Fruit fly (Drosophila melanogaster) S2 (cell line): ENCODE measurements around the gene RpLP1.

Experiments used
- CG8478 ChIP-seq: fragments of >200 bp; optimal IDR thresholded peaks from 2 replicates; lab custom pipeline; 2018
- CTCF ChIP-seq, 2 experiments: fragments of >200 bp; optimal IDR thresholded peaks; 2 replicates each; lab custom pipeline; 2018

Gene RpLP1

DNA sequence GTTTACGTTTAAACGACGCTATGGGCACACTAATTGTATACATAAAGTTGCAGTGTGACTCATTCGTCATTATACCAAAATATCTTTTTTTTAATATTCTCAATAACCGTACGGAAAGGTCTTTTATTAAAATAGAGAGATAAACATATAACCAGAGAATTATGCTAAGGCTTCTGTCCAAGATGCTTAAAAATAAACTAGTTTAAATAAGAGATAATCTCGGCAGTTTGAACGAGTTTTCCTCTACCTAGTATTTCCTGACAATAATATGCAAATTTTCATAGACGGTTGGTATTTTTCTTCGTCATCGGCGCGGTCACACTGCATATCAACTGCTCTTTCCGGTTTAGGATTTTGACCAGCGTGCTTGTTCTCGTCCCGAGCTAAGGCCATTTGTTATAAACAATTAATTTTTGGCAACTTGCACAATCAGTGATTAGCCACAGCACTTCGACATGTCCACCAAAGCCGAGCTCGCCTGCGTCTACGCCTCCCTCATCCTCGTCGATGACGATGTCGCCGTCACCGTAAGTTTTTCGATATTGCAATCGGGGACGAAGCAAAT lies at the start of gene RpLP1, which contains the start of gene CG13690:
TSS of gene RpLP1 (plus strand) at position 333 of the 565 bp plus-strand sequence.
TSS of gene CG13690 (minus strand) at position 33 of the 565 bp plus-strand sequence.
- TF ChIP-seq CTCF (optimal IDR thresholded peaks at IDR 0.05; lab: Kevin White, UChicago) (peak in 1 of 2 experiments; percentile 9), CG8478 (lab: Kevin White, UChicago) (no peak)

DNA sequence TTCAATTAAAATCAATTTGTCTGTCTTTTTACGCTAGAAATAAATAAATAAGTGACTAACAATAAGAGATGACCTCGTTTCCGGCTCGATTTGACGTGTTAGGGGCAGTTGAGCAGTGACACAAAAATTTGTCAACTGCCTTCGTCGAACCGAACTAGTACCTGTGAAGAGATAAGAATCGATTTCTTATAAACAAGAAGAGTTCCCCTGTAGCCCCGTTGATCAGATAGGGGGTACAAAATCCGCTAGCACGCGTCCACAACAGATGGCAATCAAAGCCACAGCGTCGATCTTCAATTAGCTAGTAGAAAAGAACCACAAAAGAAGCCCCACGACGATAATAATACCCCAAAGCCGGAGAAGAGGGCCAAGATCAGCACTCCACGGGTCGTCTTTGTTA lies 48.0 kb upstream of the RpLP1 start:
- no peak for TF ChIP-seq CG8478 (lab: Kevin White, UChicago)
- no peak for TF ChIP-seq CTCF (optimal IDR thresholded peaks at IDR 0.05; lab: Kevin White, UChicago)

DNA sequence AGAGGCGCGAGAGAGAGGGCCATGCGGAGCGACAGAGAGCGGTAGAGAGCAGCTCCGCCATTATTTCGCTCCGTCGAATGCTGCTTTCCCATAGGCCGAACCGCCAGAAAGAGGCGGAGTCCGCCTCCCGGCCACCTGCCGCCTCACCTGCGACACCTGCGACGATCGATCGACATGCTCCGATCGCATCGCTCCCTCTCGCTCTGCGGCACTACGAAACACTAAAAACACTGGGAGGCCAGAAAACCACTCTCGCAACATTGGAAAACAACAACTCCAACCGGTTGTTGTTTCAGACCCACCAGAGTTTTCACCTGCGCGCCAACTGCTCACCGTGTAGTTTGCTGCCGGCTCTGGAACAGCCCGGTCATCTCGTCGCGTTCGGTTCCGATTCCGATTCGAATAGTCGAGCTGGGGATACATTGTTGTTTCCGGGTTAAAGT lies 42.0 kb upstream of the RpLP1 start, which contains the start of gene al:
TSS of gene al (plus strand) at position 333 of the 443 bp plus-strand sequence.
- no peak for TF ChIP-seq CTCF (optimal IDR thresholded peaks at IDR 0.05; lab: Kevin White, UChicago)
- TF ChIP-seq CG8478 (lab: Kevin White, UChicago), result no peak

DNA sequence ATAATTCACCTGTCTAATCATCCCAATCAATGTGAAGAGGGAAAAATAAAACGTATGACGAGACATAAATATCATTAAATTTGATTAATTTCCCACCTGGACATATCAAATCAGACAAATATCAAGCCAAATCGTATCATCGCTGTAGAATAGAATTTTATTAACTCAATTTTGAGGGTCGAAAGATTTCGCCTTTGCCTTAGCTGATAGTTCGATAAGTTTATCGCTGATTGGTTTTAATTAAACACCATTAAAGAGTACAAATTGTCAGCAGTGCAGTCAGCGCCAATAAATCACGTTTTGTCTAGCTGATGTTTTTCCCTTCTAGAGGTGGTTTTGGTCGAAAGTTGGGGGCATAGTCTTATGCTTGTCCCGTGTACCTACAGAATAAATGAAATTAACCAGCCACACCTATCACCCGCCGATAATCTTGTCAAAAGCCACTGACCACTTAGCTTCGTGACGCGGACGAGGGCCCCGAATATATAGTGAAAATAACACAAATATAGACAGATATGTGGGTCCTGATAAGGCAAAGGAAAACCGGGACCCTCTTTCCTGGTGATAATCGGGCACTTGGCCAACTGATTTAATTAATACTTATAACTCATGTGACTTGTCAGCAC lies 40.8 kb upstream of the RpLP1 start:
- no peak for TF ChIP-seq CG8478 (lab: Kevin White, UChicago)
- no peak for TF ChIP-seq CTCF (optimal IDR thresholded peaks at IDR 0.05; lab: Kevin White, UChicago)

DNA sequence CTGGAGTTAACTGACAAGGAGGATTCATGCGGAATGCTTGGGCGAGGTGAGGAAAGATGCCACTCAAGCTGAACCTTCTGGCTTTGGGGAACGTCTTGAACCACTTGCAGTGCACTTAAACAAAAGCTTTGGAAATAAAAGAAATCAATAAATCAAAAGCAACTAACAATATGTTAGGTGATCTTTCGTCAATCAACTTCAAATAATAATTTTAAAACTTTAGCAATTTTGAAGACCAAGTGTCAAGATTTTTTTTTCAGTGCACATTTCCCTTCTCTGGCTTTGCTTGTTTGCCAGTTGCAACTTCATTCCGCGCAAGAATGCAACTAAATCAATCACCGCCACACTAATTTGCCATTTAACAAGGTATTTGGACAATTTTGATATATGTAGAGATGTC lies 36.9 kb upstream of the RpLP1 start:
- TF ChIP-seq CG8478 (lab: Kevin White, UChicago) (no peak), CTCF (optimal IDR thresholded peaks at IDR 0.05; lab: Kevin White, UChicago) (no peak)

dm6 chr2L:390509-390908 lies 29.2 kb upstream of the RpLP1 start:
- TF ChIP-seq CTCF (optimal IDR thresholded peaks at IDR 0.05; lab: Kevin White, UChicago) (no peak), CG8478 (lab: Kevin White, UChicago) (no peak)

DNA sequence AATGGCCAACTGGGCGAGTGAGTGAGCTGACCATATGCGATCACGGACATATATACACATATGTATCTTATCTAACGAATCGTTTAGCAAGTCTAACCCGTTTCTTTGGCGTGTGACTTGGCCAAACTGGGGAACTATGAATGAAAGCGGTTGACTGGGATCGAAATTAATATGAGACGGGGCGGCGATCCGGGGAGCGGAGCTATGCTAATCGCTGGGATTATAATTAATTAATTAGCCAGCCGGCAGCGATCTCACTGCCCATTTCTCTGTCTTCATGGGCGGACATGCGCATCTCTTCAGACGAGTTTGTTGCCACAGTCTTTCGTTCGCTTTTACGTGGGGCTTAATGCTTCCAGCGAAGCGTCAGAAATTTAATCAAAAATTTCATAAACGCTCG lies 27.2 kb upstream of the RpLP1 start:
- TF ChIP-seq CTCF (optimal IDR thresholded peaks at IDR 0.05; lab: Kevin White, UChicago) (no peak), CG8478 (lab: Kevin White, UChicago) (no peak)

- TF ChIP-seq CTCF (optimal IDR thresholded peaks at IDR 0.05; lab: Kevin White, UChicago) (peak; percentile 83 to 86), CG8478 (lab: Kevin White, UChicago) (no peak)
These were observed 24.2 kb upstream of the RpLP1 start for dm6 chr2L:395366-396117.

dm6 chr2L:402098-402497 lies 17.7 kb upstream of the RpLP1 start, which contains the start of gene CG4213:
Gene CG4213, minus strand, starts transcription at chr2L:402198.
- TF ChIP-seq CTCF (optimal IDR thresholded peaks at IDR 0.05; lab: Kevin White, UChicago), result no peak
- TF ChIP-seq CG8478 (lab: Kevin White, UChicago), result no peak

DNA sequence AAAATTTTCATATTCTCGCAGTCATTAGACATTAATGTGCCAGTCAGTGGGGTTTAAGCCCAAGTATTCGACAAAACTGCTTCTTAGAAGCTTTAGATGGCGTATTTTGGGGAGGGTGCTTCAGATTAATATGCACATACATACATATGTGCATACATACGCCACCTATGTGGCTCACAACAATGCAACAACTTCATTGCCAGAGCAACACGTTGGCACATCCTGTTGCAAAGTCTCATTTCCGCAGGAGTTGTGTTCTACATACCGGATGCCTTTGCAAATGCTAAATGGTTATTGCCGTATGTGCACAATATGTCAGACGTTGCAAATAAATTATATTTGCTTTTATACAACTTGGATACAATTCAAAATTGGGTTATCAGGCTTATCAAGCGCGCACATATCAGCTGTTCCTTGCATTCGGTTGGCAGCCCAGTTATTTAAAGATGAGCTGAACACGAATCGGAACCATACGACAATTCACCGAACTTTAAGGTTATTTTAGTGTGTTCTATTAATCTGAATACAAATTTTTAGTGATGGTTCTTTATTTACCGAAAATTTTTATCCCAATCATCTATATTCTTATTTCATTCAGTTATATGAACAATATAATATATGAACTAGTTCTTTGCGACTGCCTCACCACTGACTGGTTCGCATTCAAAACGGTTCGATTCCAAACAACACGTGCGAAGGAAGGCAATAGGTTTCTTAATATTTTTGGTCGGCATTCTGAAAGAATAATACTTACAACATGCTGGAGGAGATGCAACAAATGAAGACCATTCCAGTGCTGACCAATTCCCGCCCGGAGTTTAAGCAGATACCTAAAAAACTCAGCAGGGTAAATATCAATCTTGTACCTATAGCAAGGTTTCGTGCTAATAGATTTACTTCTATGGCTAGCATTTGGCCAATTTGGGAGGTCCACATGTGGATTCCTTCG lies 15.9 kb upstream of the RpLP1 start, which contains the start of gene Polr1B:
TSS of gene Polr1B (plus strand) at position 659 of the 949 bp plus-strand sequence.
- peak; percentile 77 to 85 for TF ChIP-seq CTCF (optimal IDR thresholded peaks at IDR 0.05; lab: Kevin White, UChicago)
- no peak for TF ChIP-seq CG8478 (lab: Kevin White, UChicago)

- TF ChIP-seq CG8478 (lab: Kevin White, UChicago) (no peak), CTCF (optimal IDR thresholded peaks at IDR 0.05; lab: Kevin White, UChicago) (no peak)
These were observed 6.8 kb upstream of the RpLP1 start for dm6 chr2L:412931-413330.

DNA sequence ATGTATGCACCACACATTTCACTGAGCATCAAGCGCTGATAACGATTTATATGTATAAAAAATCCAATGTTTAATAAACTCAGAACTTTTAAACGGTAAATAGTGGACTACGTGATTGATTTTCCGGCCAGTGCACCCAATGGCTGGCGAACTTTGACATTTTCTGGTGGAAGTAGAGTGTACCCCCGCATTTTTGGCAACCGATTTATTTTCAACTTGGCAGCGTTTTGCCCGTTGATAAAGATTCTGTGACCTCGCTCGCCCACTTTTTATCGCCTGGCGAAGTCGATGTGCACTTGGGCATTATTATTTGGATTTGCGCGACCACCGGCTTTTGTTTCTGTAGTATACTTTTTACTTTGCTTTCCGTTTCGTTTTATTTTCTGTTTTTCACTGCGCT lies 5.9 kb upstream of the RpLP1 start:
- no peak for TF ChIP-seq CTCF (optimal IDR thresholded peaks at IDR 0.05; lab: Kevin White, UChicago)
- TF ChIP-seq CG8478 (lab: Kevin White, UChicago), result no peak

- TF ChIP-seq CTCF (optimal IDR thresholded peaks at IDR 0.05; lab: Kevin White, UChicago), result peak; percentile 89
- TF ChIP-seq CG8478 (lab: Kevin White, UChicago), result no peak
These were observed 5.0 kb upstream of the RpLP1 start, which contains the start of the genes AP-2alpha and ebi for dm6 chr2L:414593-415399. Gene AP-2alpha, minus strand, starts transcription at chr2L:414777. Gene ebi, plus strand, starts transcription at chr2L:415067.
